Fruit fly (Drosophila melanogaster): ENCODE results near the gene CG34324.
A peak's percentile ranks its signal among the peaks of the same experiment; 100 is the strongest.

The CG34324 gene

dm6 chrX:13447438-13447837 lies 10.0 kb downstream of the CG34324 start (continued):
- TF ChIP-seq dysf (GFP tag; IDR thresholded peaks at IDR 0.05) (peak; percentile 56; the same call in 2 of the 3 replicates), danr (GFP tag; IDR thresholded peaks at IDR 0.05) (no peak), gfzf (GFP tag; optimal IDR thresholded peaks at IDR 0.05) (no peak), peb (GFP tag; IDR thresholded peaks at IDR 0.05) (no peak), Sox100B (GFP tag; optimal IDR thresholded peaks at IDR 0.05) (no peak), CG9797 (GFP tag; optimal IDR thresholded peaks at IDR 0.05) (no peak), CG11085 (GFP tag; IDR thresholded peaks at IDR 0.05) (no peak), jing (GFP tag; optimal IDR thresholded peaks at IDR 0.05) (no peak), lmd (GFP tag; IDR thresholded peaks at IDR 0.05) (peak; percentile 46; the same call in 1 of the 2 replicates), salm (tag; optimal IDR thresholded peaks at IDR 0.05) (no peak), CG1233 (GFP tag; optimal IDR thresholded peaks at IDR 0.05) (no peak), MESR4 (GFP tag; optimal IDR thresholded peaks at IDR 0.05) (no peak), CG2120 (GFP tag; optimal IDR thresholded peaks at IDR 0.05) (peak; percentile 54), knrl (GFP tag; IDR thresholded peaks at IDR 0.05; ENCODE audit: partially characterized antibody) (no peak), tna (GFP tag; IDR thresholded peaks at IDR 0.05; ENCODE audit: partially characterized antibody) (no peak), fu2 (GFP tag; optimal IDR thresholded peaks at IDR 0.05) (no peak), klu (GFP tag; IDR thresholded peaks at IDR 0.05) (no peak), Oaz (GFP tag; IDR thresholded peaks at IDR 0.05) (no peak), gce (GFP tag; IDR thresholded peaks at IDR 0.05) (no peak), sob (GFP tag; IDR thresholded peaks at IDR 0.05) (peak; percentile 30; the same call in 1 of the 2 replicates), CG12769 (tag; optimal IDR thresholded peaks at IDR 0.05) (no peak), CG12155 (GFP tag; optimal IDR thresholded peaks at IDR 0.05) (no peak), Meics (GFP tag; optimal IDR thresholded peaks at IDR 0.05) (peak; percentile 1), z (GFP tag; IDR thresholded peaks at IDR 0.05) (no peak), CG2202 (tag; optimal IDR thresholded peaks at IDR 0.05) (no peak), CG8388 (GFP tag; optimal IDR thresholded peaks at IDR 0.05) (no peak), Chrac-16 (GFP tag; optimal IDR thresholded peaks at IDR 0.05) (no peak), pfk (GFP tag; optimal IDR thresholded peaks at IDR 0.05) (no peak), CG13424 (tag; optimal IDR thresholded peaks at IDR 0.05) (no peak), CG4854 (GFP tag; optimal IDR thresholded peaks at IDR 0.05) (no peak), al (GFP tag; IDR thresholded peaks at IDR 0.05) (0 out of 2 replicates have a peak, but pooled peaks have one; percentile 24), CG8089 (GFP tag; optimal IDR thresholded peaks at IDR 0.05) (no peak), insv (GFP tag; optimal IDR thresholded peaks at IDR 0.05) (no peak), Asciz (GFP tag; optimal IDR thresholded peaks at IDR 0.05) (no peak), Pdp1 (GFP tag; optimal IDR thresholded peaks at IDR 0.05) (no peak), ase (GFP tag; IDR thresholded peaks at IDR 0.05) (no peak), CG34422 (GFP tag; IDR thresholded peaks at IDR 0.05) (0 out of 3 replicates have a peak, but pooled peaks have one; percentile 36), hth (optimal IDR thresholded peaks at IDR 0.05) (no peak), so (GFP tag; IDR thresholded peaks at IDR 0.05) (no peak), nmo (GFP tag; optimal IDR thresholded peaks at IDR 0.05) (peak; percentile 11), en (GFP tag; optimal IDR thresholded peaks at IDR 0.05) (no peak), sisA (GFP tag; IDR thresholded peaks at IDR 0.05) (no peak), CG5180 (GFP tag; optimal IDR thresholded peaks at IDR 0.05) (no peak), CG3838 (GFP tag; optimal IDR thresholded peaks at IDR 0.05) (no peak), Rx (GFP tag; IDR thresholded peaks at IDR 0.05) (no peak), wdn (GFP tag; IDR thresholded peaks at IDR 0.05) (no peak), CG16815 (GFP tag; optimal IDR thresholded peaks at IDR 0.05) (no peak), PHDP (tag; optimal IDR thresholded peaks at IDR 0.05) (no peak), CG13296 (GFP tag; optimal IDR thresholded peaks at IDR 0.05) (no peak), CG10147 (GFP tag; optimal IDR thresholded peaks at IDR 0.05) (no peak), Xbp1 (GFP tag; optimal IDR thresholded peaks at IDR 0.05) (no peak), yki (optimal IDR thresholded peaks at IDR 0.05) (no peak)

Measured in whole organism, embryonic.